Worm (Caenorhabditis elegans) whole organism, L4 larva: ENCODE results near the gene bbln-1.

ENCODE experiments used
- F10B5.3 ChIP-seq: sonication (generic microtip); optimal IDR thresholded peaks from 2 replicates; lab custom pipeline; 2016; ENCODE audit warnings: mild to moderate bottlenecking, missing genetic modification characterization, missing compliant biosample characterization
- F26F4.8 ChIP-seq: fragments of 200-800 bp; sonication (Bioruptor generic); conservative IDR thresholded peaks from 2 replicates; pipeline ENCODE4 v1.3.6; 2022; ENCODE audit warnings: missing genetic modification characterization, missing compliant biosample characterization
- Y48G9A.11 ChIP-seq: fragments of 200-800 bp; sonication (Bioruptor generic); IDR thresholded peaks from 2 replicates; pipeline ENCODE4 v1.3.6; 2022; ENCODE audit warnings: missing genetic modification reagents, missing genetic modification characterization, missing compliant biosample characterization
- Y5F2A.4 ChIP-seq: fragments of 200-800 bp; sonication (Bioruptor generic); optimal IDR thresholded peaks from 2 replicates; lab custom pipeline; 2018; ENCODE audit warnings: mild to moderate bottlenecking, missing genetic modification characterization, missing compliant biosample characterization
- Y75B8A.6 ChIP-seq: fragments of 200-800 bp; sonication (Bioruptor generic); IDR thresholded peaks from 2 replicates; pipeline ENCODE4 v1.3.6; 2022; ENCODE audit warnings: missing genetic modification reagents, missing genetic modification characterization, missing compliant biosample characterization
- ZK337.2 ChIP-seq: fragments of 200-800 bp; sonication (Bioruptor generic); IDR thresholded peaks from 2 replicates; pipeline ENCODE4 v1.3.6; 2022; ENCODE audit warnings: missing genetic modification reagents, missing genetic modification characterization, missing compliant biosample characterization
- aha-1 ChIP-seq: fragments of 150-350 bp; peaks from one replicate; lab custom pipeline; 2014; ENCODE audit warnings: missing biosample characterization, missing genetic modification characterization
- aly-2 ChIP-seq: sonication (generic microtip); optimal IDR thresholded peaks from 2 replicates; lab custom pipeline; 2018; ENCODE audit warnings: missing biosample characterization, missing genetic modification characterization
- attf-4 ChIP-seq: sonication (generic microtip); optimal IDR thresholded peaks from 3 replicates; lab custom pipeline; 2017; ENCODE audit warnings: missing biosample characterization, missing genetic modification characterization
- ceh-32 ChIP-seq: sonication (generic microtip); optimal IDR thresholded peaks from 2 replicates; lab custom pipeline; 2016; ENCODE audit warnings: mild to moderate bottlenecking, missing genetic modification characterization, missing compliant biosample characterization; ENCODE audit not compliant: poor library complexity
- daf-16 ChIP-seq, 3 experiments: sonication (generic microtip); optimal IDR thresholded peaks; 2 replicates each; lab custom pipeline; 2016 to 2017; ENCODE audit warnings: missing genetic modification characterization in 3 of 3, missing genetic modification reagents in 3 of 3, mild to moderate bottlenecking in 2 of 3, missing compliant biosample characterization in 2 of 3, missing biosample characterization in 1 of 3, moderate library complexity in 1 of 3
- daf-19 ChIP-seq: fragments of 200-800 bp; sonication (Bioruptor generic); conservative IDR thresholded peaks from 2 replicates; pipeline ENCODE4 v1.3.6; 2022; ENCODE audit warnings: missing genetic modification characterization, missing compliant biosample characterization
- dmd-6 ChIP-seq: fragments of 200-800 bp; sonication (Bioruptor generic); IDR thresholded peaks from 2 replicates; pipeline ENCODE4 v1.3.6; 2022; ENCODE audit warnings: missing genetic modification reagents, missing genetic modification characterization, missing compliant biosample characterization
- duxl-1 ChIP-seq: sonication (generic microtip); optimal IDR thresholded peaks from 2 replicates; lab custom pipeline; 2016; ENCODE audit warnings: mild to moderate bottlenecking, missing genetic modification characterization, moderate library complexity, missing compliant biosample characterization; ENCODE audit not compliant: poor library complexity
- dve-1 ChIP-seq: sonication (generic microtip); optimal IDR thresholded peaks from 2 replicates; lab custom pipeline; 2017; ENCODE audit warnings: antibody characterized with exemption, mild to moderate bottlenecking, missing genetic modification characterization, missing compliant biosample characterization; ENCODE audit not compliant: insufficient read depth
- hif-1 ChIP-seq, 2 experiments: sonication (generic microtip); optimal IDR thresholded peaks; 2 replicates each; lab custom pipeline; 2016 to 2017; ENCODE audit warnings: missing compliant biosample characterization in 2 of 2, missing genetic modification characterization in 2 of 2, missing genetic modification reagents in 2 of 2, missing genotype in 2 of 2, mild to moderate bottlenecking in 1 of 2
- hlh-11 ChIP-seq: fragments of 200-800 bp; sonication (Bioruptor generic); optimal IDR thresholded peaks from 2 replicates; lab custom pipeline; 2018; ENCODE audit warnings: mild to moderate bottlenecking, missing genetic modification characterization, missing compliant biosample characterization
- lin-1 ChIP-seq: fragments of 200-800 bp; sonication (Bioruptor generic); IDR thresholded peaks from 2 replicates; pipeline ENCODE4 v1.3.6; 2022; ENCODE audit warnings: missing genetic modification reagents, missing genetic modification characterization, missing compliant biosample characterization
- lin-38 ChIP-seq: fragments of 200-800 bp; sonication (Bioruptor generic); IDR thresholded peaks from 2 replicates; pipeline ENCODE4 v1.3.6; 2022; ENCODE audit warnings: missing genetic modification reagents, missing genetic modification characterization, missing compliant biosample characterization
- lsy-2 ChIP-seq, 2 experiments: fragments of 150-350 bp in 1 of 2; sonication (generic microtip) in 1 of 2; optimal IDR thresholded peaks; 2 replicates each; lab custom pipeline; 2014 to 2017; ENCODE audit warnings: missing biosample characterization in 2 of 2, missing genetic modification characterization in 2 of 2
- madf-9 ChIP-seq: fragments of 200-800 bp; sonication (Bioruptor generic); conservative IDR thresholded peaks from 2 replicates; pipeline ENCODE4 v1.3.6; 2022; ENCODE audit warnings: missing genetic modification reagents, missing genetic modification characterization, missing compliant biosample characterization
- mdl-1 ChIP-seq, 2 experiments: fragments of 150-350 bp in 1 of 2; sonication (generic microtip) in 1 of 2; optimal IDR thresholded peaks; 2 replicates each; lab custom pipeline; 2014 to 2017; ENCODE audit warnings: missing biosample characterization in 2 of 2, missing genetic modification characterization in 2 of 2
- mdt-29 ChIP-seq: fragments of 200-800 bp; sonication (Bioruptor generic); IDR thresholded peaks from 2 replicates; pipeline ENCODE4 v1.3.6; 2022; ENCODE audit warnings: missing genetic modification reagents, missing genetic modification characterization, missing compliant biosample characterization
- mep-1 ChIP-seq: fragments of 150-350 bp; sonication (generic microtip); optimal IDR thresholded peaks from 3 replicates; lab custom pipeline; 2014; ENCODE audit warnings: missing biosample characterization, missing genetic modification characterization
- mxl-3 ChIP-seq: fragments of 200-800 bp; sonication (Bioruptor generic); optimal IDR thresholded peaks from 2 replicates; lab custom pipeline; 2018; ENCODE audit warnings: mild to moderate bottlenecking, missing genetic modification characterization, missing compliant biosample characterization
- nhr-10 ChIP-seq: fragments of 150-350 bp; optimal IDR thresholded peaks from 2 replicates; lab custom pipeline; 2014; ENCODE audit warnings: missing biosample characterization, missing genetic modification characterization
- nhr-102 ChIP-seq: sonication (generic microtip); optimal IDR thresholded peaks from 2 replicates; lab custom pipeline; 2016; ENCODE audit warnings: mild to moderate bottlenecking, missing genetic modification characterization, moderate library complexity, missing compliant biosample characterization
- nhr-42 ChIP-seq: fragments of 200-800 bp; sonication (Bioruptor generic); IDR thresholded peaks from 2 replicates; pipeline ENCODE4 v1.3.6; 2022; ENCODE audit warnings: missing genetic modification characterization, missing compliant biosample characterization
- nhr-48 ChIP-seq: sonication (generic microtip); optimal IDR thresholded peaks from 2 replicates; lab custom pipeline; 2016; ENCODE audit warnings: mild to moderate bottlenecking, missing genetic modification characterization, missing compliant biosample characterization
- pha-4 ChIP-seq, 2 experiments: fragments of 150-350 bp in 1 of 2; fragments of 200-800 bp in 1 of 2; sonication (Bioruptor generic) in 1 of 2; IDR thresholded peaks in 1 of 2; optimal IDR thresholded peaks in 1 of 2; 2 replicates each; pipeline versions ENCODE4 v1.3.6 to Lab custom; 2014 to 2022; ENCODE audit warnings: missing genetic modification characterization in 2 of 2, missing genetic modification reagents in 2 of 2, missing biosample characterization in 1 of 2, missing compliant biosample characterization in 1 of 2
- php-3 ChIP-seq: fragments of 200-800 bp; sonication (Bioruptor generic); IDR thresholded peaks from 2 replicates; pipeline ENCODE4 v1.3.6; 2022; ENCODE audit warnings: missing genetic modification reagents, missing genetic modification characterization, missing compliant biosample characterization
- pqm-1 ChIP-seq: sonication (generic microtip); optimal IDR thresholded peaks from 2 replicates; lab custom pipeline; 2017; ENCODE audit warnings: missing biosample characterization, missing genetic modification characterization
- rbr-2 ChIP-seq: sonication (generic microtip); optimal IDR thresholded peaks from 2 replicates; lab custom pipeline; 2016; ENCODE audit warnings: missing genotype, missing genetic modification characterization, missing compliant biosample characterization
- saeg-2 ChIP-seq: fragments of 200-800 bp; sonication (Bioruptor generic); IDR thresholded peaks from 2 replicates; pipeline ENCODE4 v1.3.6; 2022; ENCODE audit warnings: missing genetic modification reagents, missing genetic modification characterization, missing compliant biosample characterization
- set-16 ChIP-seq: fragments of 200-800 bp; sonication (Bioruptor generic); IDR thresholded peaks from 2 replicates; pipeline ENCODE4 v1.3.6; 2022; ENCODE audit warnings: missing genetic modification reagents, missing genetic modification characterization, missing compliant biosample characterization
- skn-1 ChIP-seq: fragments of 150-350 bp; optimal IDR thresholded peaks from 2 replicates; lab custom pipeline; 2014; ENCODE audit warnings: missing biosample characterization, missing genetic modification characterization
- snpc-4 ChIP-seq: fragments of 150-350 bp; optimal IDR thresholded peaks from 2 replicates; lab custom pipeline; 2014; ENCODE audit warnings: missing biosample characterization, missing genetic modification characterization
- spr-3 ChIP-seq: fragments of 200-800 bp; sonication (Bioruptor generic); optimal IDR thresholded peaks from 2 replicates; lab custom pipeline; 2018; ENCODE audit warnings: mild to moderate bottlenecking, missing genetic modification characterization, missing compliant biosample characterization
- tra-1 ChIP-seq: fragments of 200-800 bp; sonication (Bioruptor generic); IDR thresholded peaks from 2 replicates; pipeline ENCODE4 v1.3.6; 2022; ENCODE audit warnings: missing genetic modification reagents, missing genetic modification characterization, missing compliant biosample characterization
- unc-39 ChIP-seq: sonication (generic microtip); optimal IDR thresholded peaks from 2 replicates; lab custom pipeline; 2017; ENCODE audit warnings: missing biosample characterization, missing genetic modification characterization
- unc-62 ChIP-seq, 3 experiments: fragments of 150-350 bp in 1 of 3; sonication (generic microtip); optimal IDR thresholded peaks in 2 of 3; peaks in 1 of 3; 1 replicate in 1 of 3; 2 replicates in 2 of 3; lab custom pipeline; 2014 to 2017; ENCODE audit warnings: missing biosample characterization in 3 of 3, missing genetic modification characterization in 3 of 3, missing genetic modification reagents in 3 of 3, missing genotype in 1 of 3
- vab-7 ChIP-seq: fragments of 200-800 bp; sonication (Bioruptor generic); IDR thresholded peaks from 2 replicates; pipeline ENCODE4 v1.3.6; 2022; ENCODE audit warnings: missing genetic modification reagents, missing genetic modification characterization, missing compliant biosample characterization
- ztf-11 ChIP-seq: fragments of 150-350 bp; optimal IDR thresholded peaks from 2 replicates; lab custom pipeline; 2014; ENCODE audit warnings: missing biosample characterization, missing genetic modification characterization
- ztf-7 ChIP-seq: fragments of 150-350 bp; optimal IDR thresholded peaks from 2 replicates; lab custom pipeline; 2014; ENCODE audit warnings: missing biosample characterization, missing genetic modification characterization

The bbln-1 gene

DNA sequence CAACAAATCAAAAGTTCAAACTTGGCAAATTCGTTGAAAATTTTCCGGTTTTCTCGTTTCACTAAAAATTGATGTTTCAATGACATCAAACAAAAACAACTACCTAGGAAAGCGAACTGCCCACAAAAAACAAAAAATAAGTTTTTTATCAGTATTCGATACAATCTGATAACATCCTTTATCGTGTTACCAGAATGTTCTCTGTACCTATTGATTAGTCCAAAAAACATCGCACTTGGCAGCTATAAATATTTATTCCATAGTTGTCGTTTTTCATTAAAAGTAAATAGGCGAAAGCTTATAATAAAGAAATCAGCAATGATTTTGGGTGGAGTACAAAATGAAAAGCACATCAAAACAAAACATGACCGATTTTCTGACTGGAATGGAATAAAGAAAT is 35.1 kb downstream of the bbln-1 start (continued):
- TF ChIP-seq set-16 (GFP tag; lab: Robert Waterston, UW) (no peak), madf-9 (GFP tag; lab: Robert Waterston, UW) (no peak), F26F4.8 (GFP tag; lab: Robert Waterston, UW) (no peak), Y75B8A.6 (GFP tag; lab: Robert Waterston, UW) (no peak), nhr-48 (tag; lab: Kevin White, UChicago) (peak; percentile 77), pha-4 (GFP tag; IDR thresholded peaks at IDR 0.05; lab: Robert Waterston, UW) (0 out of 2 replicates have a peak, but pooled peaks have one; percentile 24), pha-4 (tag; optimal IDR thresholded peaks at IDR 0.05; lab: Kevin White, UChicago) (no peak), hlh-11 (tag; lab: Kevin White, UChicago) (peak; percentile 77), mdt-29 (GFP tag; lab: Robert Waterston, UW) (peak; percentile 60; the same call in 1 of the 2 replicates), F10B5.3 (no peak), lin-1 (GFP tag; lab: Robert Waterston, UW) (0 out of 2 replicates have a peak, but pooled peaks have one; percentile 26), aly-2 (no peak), snpc-4 (tag; lab: Kevin White, UChicago) (no peak), nhr-42 (GFP tag; lab: Robert Waterston, UW) (no peak), saeg-2 (GFP tag; lab: Robert Waterston, UW) (0 out of 2 replicates have a peak, but pooled peaks have one; percentile 30), dmd-6 (GFP tag; lab: Robert Waterston, UW) (peak; percentile 66), php-3 (GFP tag; lab: Robert Waterston, UW) (peak; percentile 76), nhr-10 (no peak), mep-1 (tag; lab: Kevin White, UChicago) (peak; percentile 66), lsy-2 (tag; optimal IDR thresholded peaks at IDR 0.05; lab: Kevin White, UChicago) (peak in 1 of 2 experiments; percentile 42), tra-1 (GFP tag; lab: Robert Waterston, UW) (peak; percentile 72), Y5F2A.4 (no peak), ZK337.2 (GFP tag; lab: Robert Waterston, UW) (no peak), nhr-102 (tag; lab: Kevin White, UChicago) (peak; percentile 66), ceh-32 (tag; lab: Kevin White, UChicago) (no peak), duxl-1 (peak; percentile 40), dve-1 (tag; lab: Kevin White, UChicago) (peak; percentile 88)

DNA sequence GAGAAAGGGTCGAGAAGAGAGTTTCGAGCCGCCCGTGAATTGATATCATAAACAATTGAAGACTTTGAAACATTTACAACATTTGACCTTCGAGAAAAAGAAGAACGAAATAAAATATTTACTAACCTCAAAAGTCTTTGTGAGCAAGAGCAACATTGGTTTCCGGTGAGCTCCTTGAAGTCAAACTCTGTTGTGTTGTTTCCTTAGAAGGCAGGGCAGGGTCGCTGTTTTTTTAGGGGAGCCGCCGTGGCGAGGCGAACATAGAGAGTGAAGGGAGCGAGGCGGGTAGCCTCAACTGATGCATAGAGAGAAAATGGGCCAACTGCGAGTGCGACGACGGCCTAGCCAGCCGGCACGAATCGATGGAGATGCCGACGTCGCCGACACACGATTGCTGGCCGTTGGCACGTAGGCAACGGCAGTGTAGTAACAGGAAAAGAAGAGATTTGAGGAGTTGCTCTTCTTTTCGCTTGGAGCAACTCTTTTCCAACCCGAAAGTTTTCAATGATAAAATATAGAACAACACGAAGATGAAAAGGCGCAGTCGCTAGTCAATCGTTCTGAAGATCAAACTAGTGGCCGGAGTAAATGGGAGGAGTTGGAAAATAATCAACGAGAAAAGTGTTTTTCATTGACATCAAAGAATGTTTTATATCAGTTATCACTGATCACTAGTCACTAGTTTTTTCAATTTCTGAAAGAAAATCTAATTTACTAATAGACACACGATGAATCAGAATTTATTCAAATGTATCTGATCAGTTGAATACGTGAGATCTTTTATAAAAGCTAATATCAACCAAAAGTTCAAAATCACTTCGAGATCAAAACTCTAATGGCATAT is 36.0 kb downstream of the bbln-1 start, which contains the start of gene mai-1:
Gene mai-1 (minus strand): TSS at position 557 of the 844 bp plus-strand sequence.
- TF ChIP-seq Y75B8A.6 (GFP tag; lab: Robert Waterston, UW) (0 out of 2 replicates have a peak, but pooled peaks have one; percentile 40), hif-1 (tag; optimal IDR thresholded peaks at IDR 0.05; lab: Kevin White, UChicago) (peak; percentile 95 to 100), attf-4 (tag; lab: Kevin White, UChicago) (no peak), aha-1 (tag; lab: Kevin White, UChicago) (peak; percentile 100), unc-62 (GFP tag; optimal IDR thresholded peaks at IDR 0.05 in 1 of 2; lab: Kevin White, UChicago) (peak in 1 of 2 experiments; percentile 79), unc-62 (tag; optimal IDR thresholded peaks at IDR 0.05; lab: Kevin White, UChicago) (no peak), nhr-102 (tag; lab: Kevin White, UChicago) (no peak), snpc-4 (tag; lab: Kevin White, UChicago) (no peak), lin-38 (peak; percentile 9; the same call in 1 of the 2 replicates), unc-39 (tag; lab: Kevin White, UChicago) (no peak), vab-7 (GFP tag; lab: Robert Waterston, UW) (no peak), mdt-29 (GFP tag; lab: Robert Waterston, UW) (peak; percentile 7; the same call in 1 of the 2 replicates), daf-19 (GFP tag; lab: Robert Waterston, UW) (0 out of 2 replicates have a peak, but pooled peaks have one; percentile 36), rbr-2 (tag; lab: Kevin White, UChicago) (peak; percentile 59), lsy-2 (tag; optimal IDR thresholded peaks at IDR 0.05; lab: Kevin White, UChicago) (peak; percentile 7 to 24), nhr-42 (GFP tag; lab: Robert Waterston, UW) (0 out of 2 replicates have a peak, but pooled peaks have one; percentile 53), ztf-11 (tag; lab: Kevin White, UChicago) (no peak), mxl-3 (no peak), madf-9 (GFP tag; lab: Robert Waterston, UW) (peak; percentile 59; the same call in 1 of the 2 replicates), pqm-1 (tag; lab: Kevin White, UChicago) (peak; percentile 29), spr-3 (GFP tag; lab: Kevin White, UChicago) (peak; percentile 37), mdl-1 (tag; optimal IDR thresholded peaks at IDR 0.05; lab: Kevin White, UChicago) (peak in 1 of 2 experiments; percentile 10), Y48G9A.11 (GFP tag; lab: Robert Waterston, UW) (peak; percentile 45; the same call in 1 of the 2 replicates), skn-1 (no peak), daf-16 (GFP tag; optimal IDR thresholded peaks at IDR 0.05; lab: Kevin White, UChicago) (peak in 1 of 2 experiments; percentile 0), daf-16 (tag; optimal IDR thresholded peaks at IDR 0.05; lab: Kevin White, UChicago) (peak; percentile 79), nhr-48 (tag; lab: Kevin White, UChicago) (peak; percentile 47), ztf-7 (tag; lab: Kevin White, UChicago) (no peak)
